Worm (Caenorhabditis elegans): ENCODE measurements around the gene srw-84.

- TF ChIP-seq elt-2 (tag; optimal IDR thresholded peaks at IDR 0.05) (peak; percentile 85), nhr-76 (tag; optimal IDR thresholded peaks at IDR 0.05) (no peak), pha-4 (tag; optimal IDR thresholded peaks at IDR 0.05) (peak; percentile 85), ztf-4 (tag; optimal IDR thresholded peaks at IDR 0.05) (no peak), snpc-4 (tag; optimal IDR thresholded peaks at IDR 0.05) (no peak), nhr-237 (tag; optimal IDR thresholded peaks at IDR 0.05) (no peak)
These were observed 4.0 kb upstream of the srw-84 start, which contains the start of gene nceh-1 for ce11 chrV:19377014-19377494.
